Worm (Caenorhabditis elegans) whole organism, L1 larva: ENCODE results near the gene taf-6.2.

Experiments used
- C04F5.9 ChIP-seq: sonication (generic microtip); optimal IDR thresholded peaks from 2 replicates; lab custom pipeline; 2016; ENCODE audit warnings: missing genetic modification characterization, missing compliant biosample characterization
- C16A3.4 ChIP-seq: fragments of 150-350 bp; optimal IDR thresholded peaks from 2 replicates; lab custom pipeline; 2014; ENCODE audit warnings: missing biosample characterization, missing genetic modification characterization
- C34B4.2 ChIP-seq: sonication (generic microtip); optimal IDR thresholded peaks from 2 replicates; lab custom pipeline; 2017; ENCODE audit warnings: mild to moderate bottlenecking, missing genetic modification characterization, missing compliant biosample characterization
- Y116A8C.19 ChIP-seq: sonication (generic microtip); optimal IDR thresholded peaks from 2 replicates; lab custom pipeline; 2016; ENCODE audit warnings: missing compliant biosample characterization, missing genetic modification characterization, borderline replicate concordance
- aha-1 ChIP-seq: fragments of 150-350 bp; optimal IDR thresholded peaks from 2 replicates; lab custom pipeline; 2014; ENCODE audit warnings: missing biosample characterization, missing genetic modification characterization
- alr-1 ChIP-seq: fragments of 200-800 bp; sonication (Bioruptor generic); optimal IDR thresholded peaks from 2 replicates; lab custom pipeline; 2018; ENCODE audit warnings: borderline replicate concordance, mild to moderate bottlenecking, missing genetic modification characterization, missing compliant biosample characterization
- blmp-1 ChIP-seq: fragments of 150-350 bp; optimal IDR thresholded peaks from 2 replicates; lab custom pipeline; 2014; ENCODE audit warnings: missing biosample characterization, missing genetic modification characterization
- ceh-8 ChIP-seq: fragments of 200-800 bp; sonication (Bioruptor generic); optimal IDR thresholded peaks from 2 replicates; lab custom pipeline; 2018; ENCODE audit warnings: mild to moderate bottlenecking, missing genetic modification characterization, moderate library complexity, missing compliant biosample characterization
- ceh-82 ChIP-seq, 3 experiments: fragments of 150-350 bp in 1 of 3; sonication (generic microtip) in 2 of 3; optimal IDR thresholded peaks; 2 replicates each; lab custom pipeline; 2014 to 2017; ENCODE audit warnings: missing biosample characterization in 3 of 3, missing genetic modification characterization in 3 of 3
- ceh-90 ChIP-seq: sonication (generic microtip); optimal IDR thresholded peaks from 2 replicates; lab custom pipeline; 2016; ENCODE audit warnings: missing genetic modification characterization, missing compliant biosample characterization
- ces-1 ChIP-seq: fragments of 150-350 bp; optimal IDR thresholded peaks from 2 replicates; lab custom pipeline; 2014; ENCODE audit warnings: missing biosample characterization, missing genetic modification reagents, missing genetic modification characterization
- dpl-1 ChIP-seq, 3 experiments: fragments of 150-350 bp in 2 of 3; sonication (generic microtip) in 1 of 3; optimal IDR thresholded peaks; 2 replicates each; lab custom pipeline; 2014 to 2017; ENCODE audit warnings: missing biosample characterization in 3 of 3, missing genetic modification characterization in 3 of 3, missing genetic modification reagents in 3 of 3
- dsc-1 ChIP-seq: sonication (generic microtip); optimal IDR thresholded peaks from 2 replicates; lab custom pipeline; 2016; ENCODE audit warnings: mild to moderate bottlenecking, missing genetic modification characterization, missing compliant biosample characterization
- efl-1 ChIP-seq, 4 experiments: fragments of 150-350 bp; optimal IDR thresholded peaks in 3 of 4; peaks in 1 of 4; 1 replicate in 1 of 4; 2 replicates in 3 of 4; lab custom pipeline; 2014; ENCODE audit warnings: missing biosample characterization in 2 of 4, missing genetic modification characterization in 2 of 4, missing genetic modification reagents in 2 of 4
- efl-3 ChIP-seq: fragments of 200-800 bp; sonication (Bioruptor generic); optimal IDR thresholded peaks from 2 replicates; lab custom pipeline; 2018; ENCODE audit warnings: mild to moderate bottlenecking, missing genetic modification characterization, missing compliant biosample characterization
- egl-13 ChIP-seq: sonication (generic microtip); optimal IDR thresholded peaks from 2 replicates; lab custom pipeline; 2016; ENCODE audit warnings: missing genotype, missing genetic modification reagents, missing genetic modification characterization, missing compliant biosample characterization
- egl-27 ChIP-seq, 2 experiments: fragments of 150-350 bp in 1 of 2; sonication (generic microtip); optimal IDR thresholded peaks; 3 replicates each; lab custom pipeline; 2017 to 2018; ENCODE audit warnings: missing biosample characterization in 2 of 2, missing genetic modification characterization in 2 of 2, missing genetic modification reagents in 2 of 2
- elt-3 ChIP-seq, 6 experiments: fragments of 150-350 bp in 1 of 6; sonication (generic microtip); optimal IDR thresholded peaks; 2 replicates each; lab custom pipeline; 2017 to 2018; ENCODE audit warnings: missing biosample characterization in 6 of 6, missing genetic modification characterization in 6 of 6, inconsistent platforms in 1 of 6
- fkh-4 ChIP-seq: sonication (generic microtip); optimal IDR thresholded peaks from 2 replicates; lab custom pipeline; 2016; ENCODE audit warnings: missing compliant biosample characterization, missing genetic modification characterization, borderline replicate concordance
- fos-1 ChIP-seq: fragments of 150-350 bp; optimal IDR thresholded peaks from 2 replicates; lab custom pipeline; 2014; ENCODE audit warnings: missing biosample characterization, missing genetic modification characterization
- grh-1 ChIP-seq: fragments of 200-800 bp; sonication (Bioruptor generic); IDR thresholded peaks from 2 replicates; pipeline ENCODE4 v1.3.6; 2022; ENCODE audit warnings: missing genetic modification reagents, missing genetic modification characterization, missing compliant biosample characterization
- hlh-17 ChIP-seq: fragments of 200-800 bp; sonication (Bioruptor generic); optimal IDR thresholded peaks from 2 replicates; lab custom pipeline; 2018; ENCODE audit warnings: missing genetic modification characterization, mild to moderate bottlenecking, missing compliant biosample characterization, moderate library complexity, borderline replicate concordance
- hpl-2 ChIP-seq: fragments of 150-350 bp; optimal IDR thresholded peaks from 2 replicates; lab custom pipeline; 2014; ENCODE audit warnings: missing biosample characterization, missing genetic modification reagents, missing genetic modification characterization
- lin-13 ChIP-seq: fragments of 150-350 bp; optimal IDR thresholded peaks from 2 replicates; lab custom pipeline; 2014; ENCODE audit warnings: missing biosample characterization, missing genetic modification reagents, missing genetic modification characterization
- lin-15B ChIP-seq: fragments of 150-350 bp; sonication (generic microtip); optimal IDR thresholded peaks from 3 replicates; lab custom pipeline; 2014; ENCODE audit warnings: missing biosample characterization, missing genetic modification characterization
- lin-39 ChIP-seq: fragments of 150-350 bp; optimal IDR thresholded peaks from 2 replicates; lab custom pipeline; 2014; ENCODE audit warnings: missing biosample characterization, missing genetic modification reagents, missing genetic modification characterization
- lir-3 ChIP-seq: sonication (generic microtip); optimal IDR thresholded peaks from 2 replicates; lab custom pipeline; 2016; ENCODE audit warnings: mild to moderate bottlenecking, missing genetic modification characterization, moderate library complexity, missing compliant biosample characterization; ENCODE audit not compliant: poor library complexity
- lsy-2 ChIP-seq, 2 experiments: fragments of 150-350 bp; optimal IDR thresholded peaks; 2 replicates each; lab custom pipeline; 2014; ENCODE audit warnings: missing biosample characterization in 2 of 2, missing genetic modification characterization in 2 of 2
- mab-9 ChIP-seq: fragments of 200-800 bp; sonication (Bioruptor generic); IDR thresholded peaks from 2 replicates; pipeline ENCODE4 v1.3.6; 2022; ENCODE audit warnings: missing genetic modification reagents, missing genetic modification characterization, missing compliant biosample characterization
- mef-2 ChIP-seq: fragments of 150-350 bp; optimal IDR thresholded peaks from 2 replicates; lab custom pipeline; 2014; ENCODE audit warnings: missing biosample characterization, missing genetic modification characterization
- mep-1 ChIP-seq: fragments of 150-350 bp; optimal IDR thresholded peaks from 2 replicates; lab custom pipeline; 2014; ENCODE audit warnings: missing biosample characterization, missing genetic modification characterization
- nhr-12 ChIP-seq: sonication (generic microtip); optimal IDR thresholded peaks from 2 replicates; lab custom pipeline; 2017; ENCODE audit warnings: missing biosample characterization, missing genetic modification characterization
- nhr-237 ChIP-seq: fragments of 150-350 bp; optimal IDR thresholded peaks from 2 replicates; lab custom pipeline; 2014; ENCODE audit warnings: missing biosample characterization, missing genetic modification characterization
- nhr-47 ChIP-seq: sonication (generic microtip); optimal IDR thresholded peaks from 2 replicates; lab custom pipeline; 2016; ENCODE audit warnings: mild to moderate bottlenecking, missing genetic modification characterization, moderate library complexity, missing compliant biosample characterization
- nhr-71 ChIP-seq: sonication (generic microtip); optimal IDR thresholded peaks from 2 replicates; lab custom pipeline; 2016; ENCODE audit warnings: mild to moderate bottlenecking, missing genetic modification characterization, moderate library complexity, missing compliant biosample characterization
- nhr-77 ChIP-seq: fragments of 150-350 bp; optimal IDR thresholded peaks from 2 replicates; lab custom pipeline; 2014; ENCODE audit warnings: missing biosample characterization, missing genetic modification characterization
- nhr-84 ChIP-seq: sonication (generic microtip); optimal IDR thresholded peaks from 2 replicates; lab custom pipeline; 2017; ENCODE audit warnings: missing biosample characterization, missing genetic modification characterization
- nhr-85 ChIP-seq: sonication (generic microtip); peaks from one replicate; lab custom pipeline; 2016; ENCODE audit warnings: missing genetic modification characterization, inconsistent platforms, missing compliant biosample characterization
- nhr-90 ChIP-seq: sonication (generic microtip); optimal IDR thresholded peaks from 2 replicates; lab custom pipeline; 2016; ENCODE audit warnings: mild to moderate bottlenecking, missing genetic modification characterization, missing compliant biosample characterization; ENCODE audit not compliant: poor library complexity
- pqm-1 ChIP-seq: sonication (generic microtip); optimal IDR thresholded peaks from 3 replicates; lab custom pipeline; 2017; ENCODE audit warnings: missing biosample characterization, missing genetic modification characterization
- skn-1 ChIP-seq: fragments of 150-350 bp; optimal IDR thresholded peaks from 2 replicates; lab custom pipeline; 2014; ENCODE audit warnings: missing biosample characterization, missing genetic modification characterization
- snpc-4 ChIP-seq: fragments of 150-350 bp; optimal IDR thresholded peaks from 2 replicates; lab custom pipeline; 2014; ENCODE audit warnings: missing biosample characterization, missing genetic modification characterization
- snu-23 ChIP-seq: sonication (generic microtip); optimal IDR thresholded peaks from 2 replicates; lab custom pipeline; 2016; ENCODE audit warnings: missing genetic modification characterization, missing compliant biosample characterization
- sup-37 ChIP-seq: fragments of 200-800 bp; sonication (Bioruptor generic); optimal IDR thresholded peaks from 2 replicates; lab custom pipeline; 2018; ENCODE audit warnings: mild to moderate bottlenecking, missing genetic modification characterization, missing compliant biosample characterization
- swsn-7 ChIP-seq: sonication (generic microtip); optimal IDR thresholded peaks from 2 replicates; lab custom pipeline; 2016; ENCODE audit warnings: missing genetic modification characterization, missing compliant biosample characterization
- tbx-2 ChIP-seq: sonication (generic microtip); optimal IDR thresholded peaks from 2 replicates; lab custom pipeline; 2016; ENCODE audit warnings: missing genetic modification characterization, missing compliant biosample characterization
- tlp-1 ChIP-seq: fragments of 150-350 bp; optimal IDR thresholded peaks from 2 replicates; lab custom pipeline; 2014; ENCODE audit warnings: missing biosample characterization, missing genetic modification characterization
- unc-62 ChIP-seq: fragments of 150-350 bp; optimal IDR thresholded peaks from 2 replicates; lab custom pipeline; 2014; ENCODE audit warnings: missing biosample characterization, missing genetic modification reagents, missing genetic modification characterization
- unc-98 ChIP-seq: fragments of 200-800 bp; sonication (Bioruptor generic); IDR thresholded peaks from 2 replicates; pipeline ENCODE4 v1.3.6; 2022; ENCODE audit warnings: missing genetic modification characterization, missing compliant biosample characterization
- xbp-1 ChIP-seq: sonication (generic microtip); optimal IDR thresholded peaks from 2 replicates; lab custom pipeline; 2016; ENCODE audit warnings: missing genetic modification characterization, missing compliant biosample characterization
- zip-4 ChIP-seq: fragments of 200-800 bp; sonication (Bioruptor generic); optimal IDR thresholded peaks from 2 replicates; lab custom pipeline; 2018; ENCODE audit warnings: mild to moderate bottlenecking, missing genetic modification characterization, moderate library complexity, missing compliant biosample characterization
- ztf-11 ChIP-seq, 2 experiments: sonication (generic microtip); optimal IDR thresholded peaks; 2 replicates each; lab custom pipeline; 2016 to 2017; ENCODE audit warnings: missing genetic modification characterization in 2 of 2, missing biosample characterization in 1 of 2, missing compliant biosample characterization in 1 of 2

The taf-6.2 gene

ce11 chrIV:3725845-3726244 lies 31.3 kb upstream of the taf-6.2 start, which contains the start of gene smgl-2:
Gene smgl-2, plus strand, starts transcription at chrIV:3726164.
- TF ChIP-seq C34B4.2 (no peak), xbp-1 (tag; lab: Kevin White, UChicago) (peak; percentile 70), efl-3 (GFP tag; lab: Kevin White, UChicago) (no peak), mep-1 (tag; lab: Kevin White, UChicago) (peak; percentile 97), nhr-84 (tag; lab: Kevin White, UChicago) (no peak), sup-37 (GFP tag; lab: Kevin White, UChicago) (no peak), swsn-7 (tag; lab: Kevin White, UChicago) (peak; percentile 82), unc-98 (GFP tag; lab: Robert Waterston, UW) (no peak), ces-1 (no peak), alr-1 (tag; lab: Kevin White, UChicago) (no peak), nhr-77 (tag; lab: Kevin White, UChicago) (no peak), ceh-90 (tag; lab: Kevin White, UChicago) (no peak), fkh-4 (tag; lab: Kevin White, UChicago) (no peak), C04F5.9 (tag; lab: Kevin White, UChicago) (peak; percentile 22), lsy-2 (tag; optimal IDR thresholded peaks at IDR 0.05; lab: Kevin White, UChicago) (peak; percentile 86 to 88), nhr-71 (tag; lab: Kevin White, UChicago) (peak; percentile 86), lir-3 (tag; lab: Kevin White, UChicago) (no peak), ceh-8 (peak; percentile 53), efl-1 (optimal IDR thresholded peaks at IDR 0.05; lab: Kevin White, UChicago) (peak; percentile 73 to 87), efl-1 (GFP tag; optimal IDR thresholded peaks at IDR 0.05 in 1 of 2; lab: Kevin White, UChicago) (peak; percentile 88 to 99), elt-3 (tag; optimal IDR thresholded peaks at IDR 0.05; lab: Kevin White, UChicago) (peak in 2 of 6 experiments; percentile 46 to 53), hlh-17 (GFP tag; lab: Kevin White, UChicago) (no peak), nhr-90 (tag; lab: Kevin White, UChicago) (peak; percentile 60), aha-1 (tag; lab: Kevin White, UChicago) (peak; percentile 60), lin-15B (tag; lab: Kevin White, UChicago) (peak; percentile 80), dpl-1 (GFP tag; optimal IDR thresholded peaks at IDR 0.05; lab: Kevin White, UChicago) (peak; percentile 82 to 89 (median 86)), grh-1 (GFP tag; lab: Robert Waterston, UW) (peak; percentile 64), mef-2 (tag; lab: Kevin White, UChicago) (peak; percentile 32), nhr-85 (tag; lab: Kevin White, UChicago) (peak; percentile 70), lin-39 (peak; percentile 71), snu-23 (GFP tag; lab: Kevin White, UChicago) (peak; percentile 90), lin-13 (GFP tag; lab: Kevin White, UChicago) (peak; percentile 75), nhr-237 (tag; lab: Kevin White, UChicago) (no peak), skn-1 (peak; percentile 47), tlp-1 (tag; lab: Kevin White, UChicago) (no peak), Y116A8C.19 (tag; lab: Kevin White, UChicago) (no peak), blmp-1 (tag; lab: Kevin White, UChicago) (peak; percentile 62), C16A3.4 (tag; lab: Kevin White, UChicago) (peak; percentile 86), nhr-12 (tag; lab: Kevin White, UChicago) (no peak), egl-13 (tag; lab: Kevin White, UChicago) (peak; percentile 65), ceh-82 (tag; optimal IDR thresholded peaks at IDR 0.05; lab: Kevin White, UChicago) (peak; percentile 51 to 82 (median 77)), ztf-11 (tag; optimal IDR thresholded peaks at IDR 0.05; lab: Kevin White, UChicago) (peak in 1 of 2 experiments; percentile 52), tbx-2 (peak; percentile 82), zip-4 (GFP tag; lab: Kevin White, UChicago) (peak; percentile 69), dsc-1 (tag; lab: Kevin White, UChicago) (peak; percentile 82), mab-9 (GFP tag; lab: Robert Waterston, UW) (no peak), fos-1 (peak; percentile 69), unc-62 (no peak), pqm-1 (tag; lab: Kevin White, UChicago) (no peak), egl-27 (tag; optimal IDR thresholded peaks at IDR 0.05; lab: Kevin White, UChicago) (no peak), hpl-2 (GFP tag; lab: Kevin White, UChicago) (peak; percentile 13), snpc-4 (tag; lab: Kevin White, UChicago) (peak; percentile 63), nhr-47 (tag; lab: Kevin White, UChicago) (peak; percentile 88)
